Fruit fly (Drosophila melanogaster) whole organism, prepupa: Measurements from ENCODE around the gene CG9257.
A peak's percentile ranks its signal among the peaks of the same experiment; 100 is the strongest.

Source experiments
- Blimp-1 ChIP-seq: fragments of 200-800 bp; sonication (Bioruptor generic); optimal IDR thresholded peaks from 3 replicates; lab custom pipeline; 2017; ENCODE audit warnings: missing biosample characterization, missing genetic modification characterization, mild to moderate bottlenecking, moderate library complexity, missing genetic modification reagents
- CG10631 ChIP-seq: fragments of 200-800 bp; sonication (Bioruptor generic); optimal IDR thresholded peaks from 2 replicates; lab custom pipeline; 2016; ENCODE audit warnings: missing biosample characterization, missing genetic modification characterization
- CG10669 ChIP-seq: fragments of 200-800 bp; sonication (Bioruptor generic); optimal IDR thresholded peaks from 3 replicates; lab custom pipeline; 2018; ENCODE audit warnings: missing biosample characterization, mild to moderate bottlenecking, missing genetic modification characterization, moderate library complexity
- CG11294 ChIP-seq: fragments of 200-800 bp; sonication (Bioruptor generic); IDR thresholded peaks from 2 replicates; pipeline ENCODE4 v1.3.6; 2022; ENCODE audit warnings: missing biosample characterization, missing genetic modification characterization
- CG11762 ChIP-seq: fragments of 200-800 bp; sonication (Bioruptor generic); optimal IDR thresholded peaks from 3 replicates; lab custom pipeline; 2016; ENCODE audit warnings: missing biosample characterization, missing genetic modification characterization; ENCODE audit not compliant: insufficient read depth
- CG11902 ChIP-seq: fragments of 200-800 bp; sonication (Bioruptor generic); optimal IDR thresholded peaks from 3 replicates; lab custom pipeline; 2016; ENCODE audit warnings: missing biosample characterization, missing genetic modification characterization
- CG16779 ChIP-seq: fragments of 200-800 bp; sonication (Bioruptor generic); optimal IDR thresholded peaks from 3 replicates; lab custom pipeline; 2017; ENCODE audit warnings: missing biosample characterization, mild to moderate bottlenecking, missing genetic modification characterization
- CG3032 ChIP-seq: fragments of 200-800 bp; optimal IDR thresholded peaks from 2 replicates; lab custom pipeline; 2019; ENCODE audit warnings: missing biosample characterization, mild to moderate bottlenecking, missing genetic modification characterization, moderate library complexity
- CG31627 ChIP-seq: fragments of 200-800 bp; sonication (Bioruptor generic); optimal IDR thresholded peaks from 3 replicates; lab custom pipeline; 2016; ENCODE audit warnings: missing biosample characterization, missing genetic modification characterization
- CG32006 ChIP-seq: fragments of 200-800 bp; sonication (Bioruptor generic); optimal IDR thresholded peaks from 3 replicates; lab custom pipeline; 2017; ENCODE audit warnings: missing biosample characterization, mild to moderate bottlenecking, missing genetic modification characterization
- CG34406 ChIP-seq: fragments of 200-800 bp; sonication (Bioruptor generic); optimal IDR thresholded peaks from 3 replicates; lab custom pipeline; 2016; ENCODE audit warnings: missing biosample characterization, missing genetic modification characterization
- CG3919 ChIP-seq: fragments of 200-800 bp; sonication (Bioruptor generic); optimal IDR thresholded peaks from 3 replicates; lab custom pipeline; 2016; ENCODE audit warnings: missing biosample characterization, missing genetic modification characterization
- CG4318 ChIP-seq: fragments of 200-800 bp; sonication (Bioruptor generic); optimal IDR thresholded peaks from 3 replicates; lab custom pipeline; 2017; ENCODE audit warnings: missing biosample characterization, mild to moderate bottlenecking, missing genetic modification characterization
- CG6163 ChIP-seq: fragments of 200-800 bp; sonication (Bioruptor generic); IDR thresholded peaks from 3 replicates; pipeline ENCODE4 v1.3.6; 2022; ENCODE audit warnings: missing biosample characterization, missing genetic modification characterization
- CG6276 ChIP-seq: fragments of 200-800 bp; sonication (Bioruptor generic); optimal IDR thresholded peaks from 2 replicates; lab custom pipeline; 2017; ENCODE audit warnings: missing biosample characterization, mild to moderate bottlenecking, missing genetic modification characterization
- CG6792 ChIP-seq: fragments of 200-800 bp; sonication (Bioruptor generic); optimal IDR thresholded peaks from 3 replicates; lab custom pipeline; 2016; ENCODE audit warnings: missing biosample characterization, missing genetic modification characterization
- CG6854 ChIP-seq: fragments of 200-800 bp; sonication (Bioruptor generic); optimal IDR thresholded peaks from 2 replicates; lab custom pipeline; 2017; ENCODE audit warnings: missing biosample characterization, mild to moderate bottlenecking, missing genetic modification characterization
- CG7368 ChIP-seq: fragments of 200-800 bp; sonication (Bioruptor generic); optimal IDR thresholded peaks from 3 replicates; lab custom pipeline; 2016; ENCODE audit warnings: missing biosample characterization, missing genetic modification characterization
- CG8119 ChIP-seq: fragments of 200-800 bp; sonication (Bioruptor generic); IDR thresholded peaks from 3 replicates; pipeline ENCODE4 v1.3.6; 2022; ENCODE audit warnings: missing biosample characterization, missing genetic modification characterization
- CG8632 ChIP-seq: fragments of 200-800 bp; sonication (Bioruptor generic); optimal IDR thresholded peaks from 3 replicates; lab custom pipeline; 2016; ENCODE audit warnings: missing biosample characterization, missing genetic modification characterization
- CG9139 ChIP-seq: fragments of 200-800 bp; sonication (Bioruptor generic); optimal IDR thresholded peaks from 3 replicates; lab custom pipeline; 2017; ENCODE audit warnings: missing biosample characterization, mild to moderate bottlenecking, missing genetic modification characterization
- Eip75B ChIP-seq: fragments of 200-800 bp; sonication (Bioruptor generic); optimal IDR thresholded peaks from 3 replicates; lab custom pipeline; 2016; ENCODE audit warnings: missing biosample characterization, missing genetic modification characterization
- Eip78C ChIP-seq: fragments of 200-800 bp; sonication (Bioruptor generic); peaks from one replicate; lab custom pipeline; 2016; ENCODE audit warnings: missing biosample characterization, missing genetic modification characterization
- Ets21C ChIP-seq: fragments of 200-800 bp; sonication (Bioruptor generic); optimal IDR thresholded peaks from 3 replicates; lab custom pipeline; 2016; ENCODE audit warnings: missing biosample characterization, missing genetic modification characterization
- Ets96B ChIP-seq: fragments of 200-800 bp; optimal IDR thresholded peaks from 2 replicates; lab custom pipeline; 2019; ENCODE audit warnings: missing biosample characterization, mild to moderate bottlenecking, missing genetic modification characterization, moderate library complexity
- Gug ChIP-seq: fragments of 200-800 bp; sonication (Bioruptor generic); IDR thresholded peaks from 2 replicates; pipeline ENCODE4 v1.3.6; 2022; ENCODE audit warnings: missing biosample characterization, missing genetic modification characterization
- Hr38 ChIP-seq: sonication (Bioruptor generic); optimal IDR thresholded peaks from 2 replicates; lab custom pipeline; 2016; ENCODE audit warnings: missing biosample characterization, missing genetic modification characterization
- Hr39 ChIP-seq: fragments of 200-800 bp; sonication (Bioruptor generic); optimal IDR thresholded peaks from 2 replicates; lab custom pipeline; 2016; ENCODE audit warnings: missing biosample characterization, missing genetic modification characterization
- Lpt ChIP-seq: fragments of 200-800 bp; sonication (Bioruptor generic); optimal IDR thresholded peaks from 3 replicates; lab custom pipeline; 2016; ENCODE audit warnings: missing biosample characterization, missing genetic modification characterization
- Met ChIP-seq: fragments of 200-800 bp; sonication (Bioruptor generic); optimal IDR thresholded peaks from 3 replicates; lab custom pipeline; 2016; ENCODE audit warnings: missing biosample characterization, missing genetic modification characterization
- OdsH ChIP-seq: fragments of 200-800 bp; sonication (Bioruptor generic); optimal IDR thresholded peaks from 3 replicates; lab custom pipeline; 2016; ENCODE audit warnings: missing biosample characterization, missing genetic modification characterization
- Smox ChIP-seq: fragments of 200-800 bp; sonication (Bioruptor generic); optimal IDR thresholded peaks from 3 replicates; lab custom pipeline; 2016; ENCODE audit warnings: missing biosample characterization, missing genetic modification characterization
- Sox102F ChIP-seq: fragments of 200-800 bp; sonication (Bioruptor generic); optimal IDR thresholded peaks from 2 replicates; lab custom pipeline; 2016; ENCODE audit warnings: missing biosample characterization, mild to moderate bottlenecking, missing genetic modification characterization
- acj6 ChIP-seq: fragments of 200-800 bp; sonication (Bioruptor generic); optimal IDR thresholded peaks from 3 replicates; lab custom pipeline; 2016; ENCODE audit warnings: missing biosample characterization, missing genetic modification characterization
- dsx ChIP-seq: fragments of 200-800 bp; optimal IDR thresholded peaks from 3 replicates; lab custom pipeline; 2019; ENCODE audit warnings: missing biosample characterization, mild to moderate bottlenecking, missing genetic modification characterization, moderate library complexity; ENCODE audit not compliant: poor library complexity, severe bottlenecking
- eg ChIP-seq: fragments of 200-800 bp; sonication (Bioruptor generic); IDR thresholded peaks from 3 replicates; pipeline ENCODE4 v1.3.6; 2022; ENCODE audit warnings: missing biosample characterization, missing genetic modification characterization
- esn ChIP-seq: fragments of 200-800 bp; sonication (Bioruptor generic); optimal IDR thresholded peaks from 2 replicates; lab custom pipeline; 2016; ENCODE audit warnings: missing biosample characterization, mild to moderate bottlenecking, missing genetic modification characterization, moderate library complexity
- fd59A ChIP-seq: fragments of 200-800 bp; sonication (Bioruptor generic); optimal IDR thresholded peaks from 2 replicates; lab custom pipeline; 2017; ENCODE audit warnings: missing biosample characterization, mild to moderate bottlenecking, missing genetic modification characterization, missing genetic modification reagents
- fd85E ChIP-seq: fragments of 200-800 bp; sonication (Bioruptor generic); optimal IDR thresholded peaks from 3 replicates; lab custom pipeline; 2016; ENCODE audit warnings: missing biosample characterization, missing genetic modification characterization
- fkh ChIP-seq: fragments of 200-800 bp; sonication (Bioruptor generic); optimal IDR thresholded peaks from 3 replicates; lab custom pipeline; 2017; ENCODE audit warnings: missing biosample characterization, mild to moderate bottlenecking, missing genetic modification characterization, moderate library complexity
- net ChIP-seq: fragments of 200-800 bp; sonication (Bioruptor generic); optimal IDR thresholded peaks from 3 replicates; lab custom pipeline; 2016; ENCODE audit warnings: missing biosample characterization, missing genetic modification characterization
- pdm3 ChIP-seq: fragments of 200-800 bp; sonication (Bioruptor generic); optimal IDR thresholded peaks from 3 replicates; lab custom pipeline; 2016; ENCODE audit warnings: missing biosample characterization, missing genetic modification characterization
- topi ChIP-seq: fragments of 200-800 bp; sonication (Bioruptor generic); optimal IDR thresholded peaks from 3 replicates; lab custom pipeline; 2016; ENCODE audit warnings: missing biosample characterization, missing genetic modification characterization
- vri ChIP-seq: fragments of 200-800 bp; sonication (Bioruptor generic); optimal IDR thresholded peaks from 3 replicates; lab custom pipeline; 2016; ENCODE audit warnings: missing biosample characterization, mild to moderate bottlenecking, missing genetic modification characterization

CG9257 gene

DNA sequence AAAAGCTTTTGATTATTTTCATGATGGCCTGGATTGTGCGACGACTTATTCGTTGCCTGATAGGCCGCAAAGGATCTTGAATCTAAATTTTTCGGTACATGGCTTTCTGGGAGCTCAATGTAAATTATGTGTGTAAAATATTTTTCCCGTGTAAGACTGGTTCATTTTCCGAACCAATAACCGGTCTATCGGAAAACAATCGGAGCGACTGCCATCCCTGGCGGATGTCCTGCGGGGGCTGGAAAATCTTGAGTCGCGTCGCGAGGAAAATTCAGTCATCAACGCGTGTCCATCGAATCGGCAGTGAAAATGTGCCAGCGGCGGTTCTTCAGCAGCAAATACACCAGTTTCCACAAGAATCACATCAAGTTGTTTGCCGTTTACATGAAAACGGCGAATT lies 1.8 kb downstream of the CG9257 start, which contains the start of the genes CG46307 and Nhe2:
CG46307 (plus strand) TSS at position 243 of the 400 bp plus-strand sequence.
Nhe2 (plus strand) TSS at position 243 of the 400 bp plus-strand sequence.
- TF ChIP-seq esn (GFP tag; lab: Kevin White, UChicago): peak; percentile 23
- TF ChIP-seq Eip78C (GFP tag; lab: Kevin White, UChicago): peak; percentile 14
- no peak for TF ChIP-seq CG9139 (GFP tag; lab: Kevin White, UChicago)
- no peak for TF ChIP-seq fd85E (GFP tag; lab: Kevin White, UChicago)
- TF ChIP-seq CG11294 (GFP tag; lab: Robert Waterston, UW): no peak

DNA sequence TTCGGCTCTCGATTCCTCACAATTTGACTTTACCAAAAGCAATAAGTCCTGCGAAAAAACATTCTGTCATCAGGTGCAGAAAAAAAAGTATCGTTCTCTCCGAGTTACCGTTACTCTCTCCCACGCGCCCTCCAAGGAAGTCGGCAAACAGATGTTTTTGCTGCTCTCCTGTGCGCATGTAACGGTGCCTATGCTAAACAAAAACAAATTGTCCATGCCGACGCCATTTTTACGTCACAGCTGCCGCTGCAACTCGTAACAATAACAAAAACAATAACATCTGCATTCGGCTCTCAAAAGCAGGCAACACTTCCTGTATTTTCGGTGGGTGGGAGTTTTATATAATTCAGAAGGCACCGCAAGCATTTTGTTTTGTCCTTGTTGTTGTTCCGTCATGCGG lies 2.6 kb downstream of the CG9257 start:
- TF ChIP-seq Blimp-1: no peak
- TF ChIP-seq Gug (GFP tag; lab: Robert Waterston, UW): no peak
- no peak for TF ChIP-seq Lpt (GFP tag; lab: Kevin White, UChicago)
- TF ChIP-seq OdsH: no peak
- TF ChIP-seq CG32006 (GFP tag; lab: Kevin White, UChicago): no peak
- no peak for TF ChIP-seq esn (GFP tag; lab: Kevin White, UChicago)
- no peak for TF ChIP-seq CG6854 (GFP tag; lab: Kevin White, UChicago)
- TF ChIP-seq, all 60 proteins: peak for 0

DNA sequence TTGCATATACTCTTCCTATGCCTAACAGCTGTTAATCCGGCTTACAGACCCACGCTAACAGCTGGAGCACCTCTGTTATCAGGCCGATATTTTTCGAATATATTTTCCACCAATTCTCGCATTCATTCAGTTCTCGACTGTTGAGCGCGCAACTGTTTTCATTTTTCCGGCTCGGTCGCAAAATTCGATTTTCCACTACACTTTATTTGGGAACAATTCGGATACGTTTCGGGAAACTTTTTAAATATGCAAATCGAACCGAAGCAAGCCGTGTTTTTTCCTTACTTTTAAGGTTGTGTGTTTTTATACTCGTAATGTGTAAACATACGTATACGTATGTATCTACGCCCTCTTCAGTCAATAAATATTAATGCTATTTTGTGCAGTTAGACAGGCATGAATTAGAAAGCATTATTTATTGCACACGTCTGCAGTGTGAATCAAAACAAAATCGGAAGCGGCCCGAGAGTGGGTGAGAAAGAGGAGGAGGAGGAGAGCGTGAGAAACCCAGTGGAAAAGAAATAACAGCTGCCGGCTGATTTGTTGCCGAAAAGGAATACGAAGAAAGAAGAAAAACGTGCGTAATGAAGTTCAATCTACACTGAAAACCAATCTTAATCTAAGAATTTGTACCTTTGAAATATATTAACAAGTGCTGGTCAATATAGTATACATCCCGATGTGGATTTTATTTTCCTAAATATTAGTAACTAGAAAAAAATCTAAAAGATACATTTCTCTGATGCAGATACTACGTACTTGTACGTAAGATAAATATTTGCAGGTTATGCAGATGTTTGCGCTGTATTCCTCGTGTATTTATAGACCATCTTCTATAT lies 5.3 kb downstream of the CG9257 start:
- TF ChIP-seq acj6 (GFP tag; lab: Kevin White, UChicago) (peak; percentile 53), Eip75B (peak; percentile 54), fd85E (GFP tag; lab: Kevin White, UChicago) (no peak), Met (peak; percentile 44), CG3919 (peak; percentile 55), Hr38 (GFP tag; lab: Kevin White, UChicago) (no peak), CG6276 (GFP tag; lab: Kevin White, UChicago) (no peak), CG7368 (GFP tag; lab: Kevin White, UChicago) (no peak), Eip78C (GFP tag; lab: Kevin White, UChicago) (peak; percentile 85), CG8119 (GFP tag; lab: Robert Waterston, UW) (peak; percentile 58; the same call in 2 of the 3 replicates), CG32006 (GFP tag; lab: Kevin White, UChicago) (peak; percentile 60), CG34406 (GFP tag; lab: Kevin White, UChicago) (peak; percentile 8), Lpt (GFP tag; lab: Kevin White, UChicago) (peak; percentile 42), Ets21C (GFP tag; lab: Kevin White, UChicago) (no peak), Smox (GFP tag; lab: Kevin White, UChicago) (peak; percentile 45), Hr39 (GFP tag; lab: Kevin White, UChicago) (peak; percentile 35), CG10631 (GFP tag; lab: Kevin White, UChicago) (peak; percentile 35), pdm3 (GFP tag; lab: Kevin White, UChicago) (peak; percentile 45), net (no peak), CG6792 (GFP tag; lab: Kevin White, UChicago) (no peak), eg (GFP tag; lab: Robert Waterston, UW) (peak; percentile 47), CG31627 (GFP tag; lab: Kevin White, UChicago) (peak; percentile 18), fd59A (GFP tag; lab: Kevin White, UChicago) (no peak), Blimp-1 (no peak), CG8632 (GFP tag; lab: Kevin White, UChicago) (no peak), topi (GFP tag; lab: Kevin White, UChicago) (no peak), CG10669 (GFP tag; lab: Kevin White, UChicago) (no peak), Gug (GFP tag; lab: Robert Waterston, UW) (0 out of 2 replicates have a peak, but pooled peaks have one; percentile 35), Ets96B (peak; percentile 44), dsx (GFP tag; lab: Kevin White, UChicago) (no peak), CG16779 (tag; lab: Kevin White, UChicago) (no peak), esn (GFP tag; lab: Kevin White, UChicago) (peak; percentile 35), vri (no peak), CG4318 (GFP tag; lab: Kevin White, UChicago) (peak; percentile 0), Sox102F (GFP tag; lab: Kevin White, UChicago) (peak; percentile 15), CG3032 (tag; lab: Kevin White, UChicago) (peak; percentile 24), OdsH (peak; percentile 42), CG11902 (GFP tag; lab: Kevin White, UChicago) (no peak), CG6163 (GFP tag; lab: Robert Waterston, UW) (peak; percentile 52; the same call in 1 of the 3 replicates), CG11762 (GFP tag; lab: Kevin White, UChicago) (peak; percentile 4), fkh (no peak)
